Worm (Caenorhabditis elegans): Measurements from ENCODE around the gene gex-2.

Gene gex-2

DNA sequence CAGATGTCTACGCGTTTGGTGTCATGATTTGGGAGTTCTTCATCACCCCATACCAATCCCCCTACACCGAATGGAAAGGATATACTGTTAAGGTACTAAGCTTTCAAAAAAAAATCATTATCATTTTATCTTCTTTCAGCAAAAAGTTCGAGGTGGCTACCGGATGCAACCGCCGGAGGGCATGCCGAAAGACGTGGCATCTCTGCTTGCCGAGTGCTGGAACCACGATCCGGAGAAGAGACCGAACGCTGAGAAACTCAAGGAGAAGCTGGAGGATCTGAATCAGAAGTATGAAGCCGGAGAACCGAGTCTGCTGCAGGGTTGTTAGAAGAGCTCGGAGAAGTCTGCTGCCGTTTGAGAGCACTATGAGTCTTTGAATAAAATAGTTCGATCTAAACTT, 22.3 kb downstream of the gex-2 start:
- TF ChIP-seq zfh-2 (GFP tag; conservative IDR thresholded peaks at IDR 0.05) = peak; percentile 61; the same call in 1 of the 2 replicates
- TF ChIP-seq lin-35 (GFP tag; optimal IDR thresholded peaks at IDR 0.05) = no peak

DNA sequence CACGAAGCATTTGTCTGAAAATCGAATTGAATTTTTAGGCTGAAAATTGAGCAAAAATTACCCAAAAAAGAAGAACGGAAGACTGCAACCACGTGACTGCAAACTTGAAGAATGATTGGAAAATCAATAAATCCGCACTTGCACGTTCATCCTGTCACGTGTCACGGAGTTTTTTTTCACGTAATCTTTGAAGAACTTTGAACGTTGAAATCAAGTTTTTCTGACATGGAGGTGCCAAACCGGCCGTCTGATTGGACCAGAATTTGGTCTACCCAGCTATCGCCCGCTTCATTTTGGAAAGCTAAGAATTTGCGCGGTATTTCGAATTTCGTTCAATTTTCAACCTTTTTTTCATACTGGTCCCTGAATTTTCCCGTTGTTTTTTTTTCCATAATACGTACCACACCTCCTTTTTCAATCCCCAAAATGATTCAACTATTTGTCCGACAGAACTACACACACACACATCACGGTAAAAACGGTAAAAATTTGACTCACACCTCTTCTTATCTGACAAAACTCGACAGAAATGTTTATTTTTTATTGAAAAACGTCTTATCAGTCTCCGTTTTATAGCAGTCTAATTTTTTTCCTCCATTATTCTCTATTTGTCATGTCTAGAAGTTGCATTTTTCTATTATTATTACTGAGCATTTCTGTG, 23.9 kb downstream of the gex-2 start, which contains the start of the genes C18H7.7 and C18H7.11:
Gene C18H7.7 (minus strand): TSS at position 101 of the 661 bp plus-strand sequence.
Gene C18H7.11 (plus strand): TSS at position 611 of the 661 bp plus-strand sequence.
- peak; percentile 21 for TF ChIP-seq nhr-80 (tag; optimal IDR thresholded peaks at IDR 0.05)
- no peak for TF ChIP-seq lsy-27 (tag; optimal IDR thresholded peaks at IDR 0.05; ENCODE audit: borderline replicate concordance, insufficient read depth)
- TF ChIP-seq fkh-3 (tag; optimal IDR thresholded peaks at IDR 0.05) = no peak
- TF ChIP-seq D2030.7 (GFP tag; IDR thresholded peaks at IDR 0.05) = no peak

DNA sequence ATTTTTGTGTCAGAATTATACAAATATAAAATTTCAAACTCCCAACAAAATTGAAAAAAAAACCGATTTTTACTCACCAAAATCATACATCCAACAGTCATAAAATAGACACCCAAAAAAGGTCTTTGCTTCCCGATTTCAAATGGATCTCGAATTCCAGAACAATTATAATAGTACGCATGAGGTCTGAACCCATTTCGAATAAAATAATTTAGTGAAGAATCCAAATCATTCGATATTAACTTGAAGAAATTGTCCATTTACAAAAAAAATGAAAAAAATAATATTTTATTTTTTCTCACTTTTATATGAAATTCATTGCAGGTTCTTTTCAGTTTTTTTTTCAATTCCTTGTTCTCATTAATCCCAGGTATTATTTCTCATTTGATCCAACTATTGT, 29.0 kb downstream of the gex-2 start, which contains the start of gene srt-59:
Gene srt-59 (minus strand): TSS at position 101 of the 400 bp plus-strand sequence.
- TF ChIP-seq dpff-1 (tag; optimal IDR thresholded peaks at IDR 0.05) (no peak), rpc-1 (optimal IDR thresholded peaks at IDR 0.05) (no peak), rpc-1 (tag; optimal IDR thresholded peaks at IDR 0.05) (no peak), B0035.1 (tag; optimal IDR thresholded peaks at IDR 0.05) (no peak), F23B12.7 (tag; optimal IDR thresholded peaks at IDR 0.05; ENCODE audit: insufficient read depth) (no peak), lsy-27 (tag; optimal IDR thresholded peaks at IDR 0.05; ENCODE audit: borderline replicate concordance, insufficient read depth) (no peak), F10E7.11 (tag; optimal IDR thresholded peaks at IDR 0.05) (no peak), F22D6.2 (tag; optimal IDR thresholded peaks at IDR 0.05) (no peak), cebp-1 (GFP tag; IDR thresholded peaks at IDR 0.05) (no peak), cebp-1 (tag; optimal IDR thresholded peaks at IDR 0.05) (no peak), ceh-27 (GFP tag; optimal IDR thresholded peaks at IDR 0.05) (no peak), bed-2 (GFP tag; IDR thresholded peaks at IDR 0.05) (no peak), mel-28 (tag; optimal IDR thresholded peaks at IDR 0.05; ENCODE audit: borderline replicate concordance) (no peak), lag-1 (GFP tag; IDR thresholded peaks at IDR 0.05) (no peak)

DNA sequence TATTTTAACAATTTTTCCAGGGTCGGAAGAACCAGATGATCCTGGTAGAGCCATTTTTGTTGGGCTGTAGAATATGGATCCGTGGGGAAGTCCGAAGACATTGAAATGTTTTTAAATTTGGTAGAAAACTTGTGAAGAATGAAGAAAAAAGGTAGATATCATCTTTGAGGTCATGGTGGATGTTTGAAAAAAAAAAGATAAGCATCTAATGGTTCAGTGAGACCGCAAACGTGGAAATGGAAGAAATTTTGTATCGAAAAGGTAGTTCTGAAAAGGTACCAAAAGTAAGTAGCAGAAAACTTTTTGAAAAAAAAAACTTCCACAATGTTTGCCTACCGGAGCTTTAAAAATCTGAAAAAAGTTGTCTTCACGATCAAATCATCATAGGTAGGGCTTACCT, 31.0 kb downstream of the gex-2 start, which contains the start of gene prmt-4:
Gene prmt-4 (minus strand): TSS at position 101 of the 400 bp plus-strand sequence.
- TF ChIP-seq ceh-100 (GFP tag; IDR thresholded peaks at IDR 0.05) (no peak), ets-4 (GFP tag; optimal IDR thresholded peaks at IDR 0.05) (no peak), ceh-58 (GFP tag; IDR thresholded peaks at IDR 0.05) (no peak), dpff-1 (tag; optimal IDR thresholded peaks at IDR 0.05) (no peak), snpc-3.4 (tag; optimal IDR thresholded peaks at IDR 0.05) (no peak), K12H6.12 (tag; optimal IDR thresholded peaks at IDR 0.05) (no peak), lin-26 (GFP tag; IDR thresholded peaks at IDR 0.05) (no peak), tbp1 (GFP tag; optimal IDR thresholded peaks at IDR 0.05) (no peak), madf-10 (tag; optimal IDR thresholded peaks at IDR 0.05) (no peak), ZK185.1 (tag; optimal IDR thresholded peaks at IDR 0.05; ENCODE audit: poor library complexity, severe bottlenecking) (no peak), nfyb-1 (GFP tag; IDR thresholded peaks at IDR 0.05) (no peak), egl-18 (GFP tag; IDR thresholded peaks at IDR 0.05) (no peak)

DNA sequence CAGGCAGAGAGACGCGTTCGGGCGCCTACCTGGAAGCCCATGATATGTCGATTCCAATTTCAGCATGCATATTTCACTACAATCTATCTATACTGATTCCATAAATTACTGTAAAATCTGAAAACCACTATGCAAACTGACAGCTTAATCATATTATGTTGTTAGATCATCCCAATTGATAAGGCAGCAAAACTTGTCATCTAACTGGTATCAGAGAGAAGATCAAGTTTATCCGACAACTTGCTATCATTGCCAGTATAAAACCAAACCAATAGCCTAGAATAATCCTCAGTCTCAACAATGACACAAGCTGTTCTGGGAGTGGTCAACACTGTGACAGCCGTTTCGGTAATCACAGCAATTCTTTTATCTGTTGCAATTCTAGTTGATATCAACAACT, 31.6 kb downstream of the gex-2 start, which contains the start of gene col-102:
Gene col-102 (plus strand): TSS at position 301 of the 400 bp plus-strand sequence.
- TF ChIP-seq tbx-9 (tag; optimal IDR thresholded peaks at IDR 0.05; ENCODE audit: borderline replicate concordance) (no peak), B0336.3 (GFP tag; IDR thresholded peaks at IDR 0.05) (no peak)

Measured in whole organism, young adult.